Worm (Caenorhabditis elegans) whole organism, L1 larva: ENCODE measurements around the gene ddx-23.

ENCODE experiments used
- C04F5.9 ChIP-seq: sonication (generic microtip); optimal IDR thresholded peaks from 2 replicates; lab custom pipeline; 2016; ENCODE audit warnings: missing genetic modification characterization, missing compliant biosample characterization
- C16A3.4 ChIP-seq: fragments of 150-350 bp; optimal IDR thresholded peaks from 2 replicates; lab custom pipeline; 2014; ENCODE audit warnings: missing biosample characterization, missing genetic modification characterization
- ama-1 ChIP-seq: fragments of 150-350 bp; optimal IDR thresholded peaks from 2 replicates; lab custom pipeline; 2014
- ceh-8 ChIP-seq: fragments of 200-800 bp; sonication (Bioruptor generic); optimal IDR thresholded peaks from 2 replicates; lab custom pipeline; 2018; ENCODE audit warnings: mild to moderate bottlenecking, missing genetic modification characterization, moderate library complexity, missing compliant biosample characterization
- ceh-88 ChIP-seq: fragments of 200-800 bp; sonication (Bioruptor generic); IDR thresholded peaks from 2 replicates; pipeline ENCODE4 v1.3.6; 2022; ENCODE audit warnings: missing genetic modification characterization, missing compliant biosample characterization
- dpl-1 ChIP-seq, 3 experiments: fragments of 150-350 bp in 2 of 3; sonication (generic microtip) in 1 of 3; optimal IDR thresholded peaks; 2 replicates each; lab custom pipeline; 2014 to 2017; ENCODE audit warnings: missing biosample characterization in 3 of 3, missing genetic modification characterization in 3 of 3, missing genetic modification reagents in 3 of 3
- dsc-1 ChIP-seq: sonication (generic microtip); optimal IDR thresholded peaks from 2 replicates; lab custom pipeline; 2016; ENCODE audit warnings: mild to moderate bottlenecking, missing genetic modification characterization, missing compliant biosample characterization
- efl-1 ChIP-seq, 4 experiments: fragments of 150-350 bp; optimal IDR thresholded peaks in 3 of 4; peaks in 1 of 4; 1 replicate in 1 of 4; 2 replicates in 3 of 4; lab custom pipeline; 2014; ENCODE audit warnings: missing biosample characterization in 2 of 4, missing genetic modification characterization in 2 of 4, missing genetic modification reagents in 2 of 4
- efl-3 ChIP-seq: fragments of 200-800 bp; sonication (Bioruptor generic); optimal IDR thresholded peaks from 2 replicates; lab custom pipeline; 2018; ENCODE audit warnings: mild to moderate bottlenecking, missing genetic modification characterization, missing compliant biosample characterization
- egl-13 ChIP-seq: sonication (generic microtip); optimal IDR thresholded peaks from 2 replicates; lab custom pipeline; 2016; ENCODE audit warnings: missing genotype, missing genetic modification reagents, missing genetic modification characterization, missing compliant biosample characterization
- elt-3 ChIP-seq, 6 experiments: fragments of 150-350 bp in 1 of 6; sonication (generic microtip); optimal IDR thresholded peaks; 2 replicates each; lab custom pipeline; 2017 to 2018; ENCODE audit warnings: missing biosample characterization in 6 of 6, missing genetic modification characterization in 6 of 6, inconsistent platforms in 1 of 6
- fkh-4 ChIP-seq: sonication (generic microtip); optimal IDR thresholded peaks from 2 replicates; lab custom pipeline; 2016; ENCODE audit warnings: missing compliant biosample characterization, missing genetic modification characterization, borderline replicate concordance
- fkh-8 ChIP-seq: sonication (generic microtip); optimal IDR thresholded peaks from 2 replicates; lab custom pipeline; 2016; ENCODE audit warnings: mild to moderate bottlenecking, missing genetic modification characterization, missing compliant biosample characterization
- hpl-2 ChIP-seq: fragments of 150-350 bp; optimal IDR thresholded peaks from 2 replicates; lab custom pipeline; 2014; ENCODE audit warnings: missing biosample characterization, missing genetic modification reagents, missing genetic modification characterization
- irx-1 ChIP-seq: sonication (generic microtip); optimal IDR thresholded peaks from 2 replicates; lab custom pipeline; 2016; ENCODE audit warnings: missing genetic modification characterization, missing compliant biosample characterization
- lin-14 ChIP-seq: fragments of 200-800 bp; sonication (Bioruptor generic); optimal IDR thresholded peaks from 2 replicates; lab custom pipeline; 2018; ENCODE audit warnings: mild to moderate bottlenecking, missing genetic modification characterization, moderate library complexity, missing compliant biosample characterization
- lin-39 ChIP-seq: fragments of 150-350 bp; optimal IDR thresholded peaks from 2 replicates; lab custom pipeline; 2014; ENCODE audit warnings: missing biosample characterization, missing genetic modification reagents, missing genetic modification characterization
- lir-3 ChIP-seq: sonication (generic microtip); optimal IDR thresholded peaks from 2 replicates; lab custom pipeline; 2016; ENCODE audit warnings: mild to moderate bottlenecking, missing genetic modification characterization, moderate library complexity, missing compliant biosample characterization; ENCODE audit not compliant: poor library complexity
- mdl-1 ChIP-seq, 2 experiments: fragments of 150-350 bp; optimal IDR thresholded peaks; 2 replicates each; lab custom pipeline; 2014 to 2017; ENCODE audit warnings: missing biosample characterization in 2 of 2, missing genetic modification characterization in 2 of 2, inconsistent platforms in 1 of 2
- nhr-12 ChIP-seq: sonication (generic microtip); optimal IDR thresholded peaks from 2 replicates; lab custom pipeline; 2017; ENCODE audit warnings: missing biosample characterization, missing genetic modification characterization
- nhr-20 ChIP-seq: sonication (generic microtip); optimal IDR thresholded peaks from 2 replicates; lab custom pipeline; 2016; ENCODE audit warnings: mild to moderate bottlenecking, missing genetic modification characterization, missing compliant biosample characterization
- nhr-47 ChIP-seq: sonication (generic microtip); optimal IDR thresholded peaks from 2 replicates; lab custom pipeline; 2016; ENCODE audit warnings: mild to moderate bottlenecking, missing genetic modification characterization, moderate library complexity, missing compliant biosample characterization
- nhr-77 ChIP-seq: fragments of 150-350 bp; optimal IDR thresholded peaks from 2 replicates; lab custom pipeline; 2014; ENCODE audit warnings: missing biosample characterization, missing genetic modification characterization
- nhr-84 ChIP-seq: sonication (generic microtip); optimal IDR thresholded peaks from 2 replicates; lab custom pipeline; 2017; ENCODE audit warnings: missing biosample characterization, missing genetic modification characterization
- nhr-90 ChIP-seq: sonication (generic microtip); optimal IDR thresholded peaks from 2 replicates; lab custom pipeline; 2016; ENCODE audit warnings: mild to moderate bottlenecking, missing genetic modification characterization, missing compliant biosample characterization; ENCODE audit not compliant: poor library complexity
- pqm-1 ChIP-seq: sonication (generic microtip); optimal IDR thresholded peaks from 3 replicates; lab custom pipeline; 2017; ENCODE audit warnings: missing biosample characterization, missing genetic modification characterization
- rnt-1 ChIP-seq: sonication (generic microtip); optimal IDR thresholded peaks from 2 replicates; lab custom pipeline; 2016; ENCODE audit warnings: mild to moderate bottlenecking, missing genetic modification characterization, moderate library complexity, missing compliant biosample characterization
- snpc-4 ChIP-seq: fragments of 150-350 bp; optimal IDR thresholded peaks from 2 replicates; lab custom pipeline; 2014; ENCODE audit warnings: missing biosample characterization, missing genetic modification characterization
- swsn-7 ChIP-seq: sonication (generic microtip); optimal IDR thresholded peaks from 2 replicates; lab custom pipeline; 2016; ENCODE audit warnings: missing genetic modification characterization, missing compliant biosample characterization
- unc-130 ChIP-seq: fragments of 150-350 bp; optimal IDR thresholded peaks from 2 replicates; lab custom pipeline; 2017; ENCODE audit warnings: missing biosample characterization, missing genetic modification characterization, inconsistent platforms
- unc-30 ChIP-seq: sonication (generic microtip); optimal IDR thresholded peaks from 2 replicates; lab custom pipeline; 2017; ENCODE audit warnings: missing biosample characterization, missing genetic modification characterization
- unc-62 ChIP-seq: fragments of 150-350 bp; optimal IDR thresholded peaks from 2 replicates; lab custom pipeline; 2014; ENCODE audit warnings: missing biosample characterization, missing genetic modification reagents, missing genetic modification characterization
- zag-1 ChIP-seq: fragments of 150-350 bp; optimal IDR thresholded peaks from 2 replicates; lab custom pipeline; 2014; ENCODE audit warnings: missing biosample characterization, missing genetic modification characterization
- zip-4 ChIP-seq: fragments of 200-800 bp; sonication (Bioruptor generic); optimal IDR thresholded peaks from 2 replicates; lab custom pipeline; 2018; ENCODE audit warnings: mild to moderate bottlenecking, missing genetic modification characterization, moderate library complexity, missing compliant biosample characterization
- ztf-4 ChIP-seq: fragments of 150-350 bp; optimal IDR thresholded peaks from 2 replicates; lab custom pipeline; 2014; ENCODE audit warnings: missing biosample characterization, missing genetic modification characterization

The ddx-23 gene

ce11 chrIII:5895913-5896312 is 42.8 kb upstream of the ddx-23 start, which contains the start of gene pxl-1 (continued):
- TF ChIP-seq irx-1 (tag; lab: Kevin White, UChicago) (no peak), lin-39 (tag; lab: Kevin White, UChicago) (no peak), dpl-1 (GFP tag; optimal IDR thresholded peaks at IDR 0.05; lab: Kevin White, UChicago) (no peak), zip-4 (no peak), unc-130 (no peak)
- TF ChIP-seq, all 84 proteins: peak for 0

ce11 chrIII:5892909-5893308 is 39.8 kb upstream of the ddx-23 start:
- TF ChIP-seq nhr-77 (tag; lab: Kevin White, UChicago), result peak; percentile 41
- TF ChIP-seq mdl-1 (tag; optimal IDR thresholded peaks at IDR 0.05; lab: Kevin White, UChicago), result peak in 1 of 2 experiments; percentile 21
- TF ChIP-seq lin-14 (GFP tag; lab: Kevin White, UChicago), result peak; percentile 32
- no peak for TF ChIP-seq efl-1 (optimal IDR thresholded peaks at IDR 0.05; lab: Kevin White, UChicago)
- peak in 1 of 2 experiments; percentile 39 for TF ChIP-seq efl-1 (GFP tag; optimal IDR thresholded peaks at IDR 0.05 in 1 of 2; lab: Kevin White, UChicago)
- no peak for TF ChIP-seq unc-62 (GFP tag; lab: Kevin White, UChicago)

ce11 chrIII:5888675-5889074 is 35.6 kb upstream of the ddx-23 start, which contains the start of gene C28H8.8:
Gene C28H8.8 (minus strand): TSS chrIII:5888775.
- TF ChIP-seq fkh-8 (tag; lab: Kevin White, UChicago) (no peak), lin-39 (tag; lab: Kevin White, UChicago) (no peak), ztf-4 (tag; lab: Kevin White, UChicago) (no peak), efl-1 (optimal IDR thresholded peaks at IDR 0.05; lab: Kevin White, UChicago) (no peak), efl-1 (GFP tag; optimal IDR thresholded peaks at IDR 0.05 in 1 of 2; lab: Kevin White, UChicago) (no peak), unc-62 (GFP tag; lab: Kevin White, UChicago) (no peak), snpc-4 (tag; lab: Kevin White, UChicago) (no peak), nhr-90 (tag; lab: Kevin White, UChicago) (no peak), nhr-47 (tag; lab: Kevin White, UChicago) (no peak), dsc-1 (tag; lab: Kevin White, UChicago) (no peak), nhr-12 (tag; lab: Kevin White, UChicago) (no peak), efl-3 (GFP tag; lab: Kevin White, UChicago) (no peak), nhr-20 (tag; lab: Kevin White, UChicago) (no peak), pqm-1 (no peak), ceh-88 (GFP tag; lab: Robert Waterston, UW) (no peak), egl-13 (tag; lab: Kevin White, UChicago) (no peak), elt-3 (tag; optimal IDR thresholded peaks at IDR 0.05; lab: Kevin White, UChicago) (no peak), C16A3.4 (no peak), dpl-1 (GFP tag; optimal IDR thresholded peaks at IDR 0.05; lab: Kevin White, UChicago) (no peak), rnt-1 (tag; lab: Kevin White, UChicago) (no peak), ama-1 (lab: Kevin White, UChicago) (no peak)

ce11 chrIII:5886893-5887292 is 33.8 kb upstream of the ddx-23 start, which contains the start of gene C28H8.7:
Gene C28H8.7 (minus strand): TSS chrIII:5886993.
- TF ChIP-seq nhr-84 (tag; lab: Kevin White, UChicago), result no peak

ce11 chrIII:5884459-5884858 is 31.4 kb upstream of the ddx-23 start:
- TF ChIP-seq hpl-2 (GFP tag; lab: Kevin White, UChicago) (no peak), efl-1 (optimal IDR thresholded peaks at IDR 0.05; lab: Kevin White, UChicago) (no peak), efl-1 (GFP tag; optimal IDR thresholded peaks at IDR 0.05 in 1 of 2; lab: Kevin White, UChicago) (peak in 1 of 2 experiments; percentile 38)

- no peak for TF ChIP-seq zag-1
- TF ChIP-seq ztf-4 (tag; lab: Kevin White, UChicago), result no peak
- TF ChIP-seq ceh-8 (GFP tag; lab: Kevin White, UChicago), result no peak
- no peak for TF ChIP-seq unc-30 (tag; lab: Kevin White, UChicago)
- no peak for TF ChIP-seq swsn-7 (tag; lab: Kevin White, UChicago)
- TF ChIP-seq fkh-4 (tag; lab: Kevin White, UChicago), result no peak
- no peak for TF ChIP-seq nhr-84 (tag; lab: Kevin White, UChicago)
- TF ChIP-seq unc-130, result no peak
- no peak for TF ChIP-seq lir-3 (tag; lab: Kevin White, UChicago)
- no peak for TF ChIP-seq nhr-77 (tag; lab: Kevin White, UChicago)
- no peak for TF ChIP-seq C04F5.9 (tag; lab: Kevin White, UChicago)
- no peak for TF ChIP-seq efl-1 (optimal IDR thresholded peaks at IDR 0.05; lab: Kevin White, UChicago)
- TF ChIP-seq efl-1 (GFP tag; optimal IDR thresholded peaks at IDR 0.05 in 1 of 2; lab: Kevin White, UChicago), result no peak
Measured at ce11 chrIII:5884007-5884406, 30.9 kb upstream of the ddx-23 start, which contains the start of gene C28H8.5. Gene C28H8.5 (plus strand): TSS chrIII:5884307.
